Worm (Caenorhabditis elegans): ENCODE data around the gene sma-6.
A peak's percentile ranks its signal among the peaks of the same experiment; 100 is the strongest.

Gene sma-6

ce11 chrII:6320655-6321388 lies 3.5 kb upstream of the sma-6 start, which contains the start of gene efr-3:
TSS of gene efr-3 (minus strand) at chrII:6321159.
- TF ChIP-seq W03F9.2 (tag; optimal IDR thresholded peaks at IDR 0.05) (peak; percentile 38), dao-5 (tag; optimal IDR thresholded peaks at IDR 0.05) (no peak)

- TF ChIP-seq him-1 (tag; optimal IDR thresholded peaks at IDR 0.05) (no peak), W03F9.2 (tag; optimal IDR thresholded peaks at IDR 0.05) (no peak), dao-5 (tag; optimal IDR thresholded peaks at IDR 0.05) (no peak)
Measured at ce11 chrII:6322081-6322480, 2.2 kb upstream of the sma-6 start.

- TF ChIP-seq W03F9.2 (tag; optimal IDR thresholded peaks at IDR 0.05) (no peak), him-1 (tag; optimal IDR thresholded peaks at IDR 0.05) (no peak), dao-5 (tag; optimal IDR thresholded peaks at IDR 0.05) (no peak)
Measured at ce11 chrII:6322979-6323378, 1.3 kb upstream of the sma-6 start, which contains the start of gene C32D5.4. TSS of gene C32D5.4 (minus strand) at chrII:6323079.

ce11 chrII:6327317-6327716 lies 3.0 kb downstream of the sma-6 start:
- TF ChIP-seq W03F9.2 (tag; optimal IDR thresholded peaks at IDR 0.05), result no peak
- TF ChIP-seq dao-5 (tag; optimal IDR thresholded peaks at IDR 0.05), result no peak
- no peak for TF ChIP-seq him-1 (tag; optimal IDR thresholded peaks at IDR 0.05)

ce11 chrII:6328672-6329071 lies 4.4 kb downstream of the sma-6 start:
- no peak for TF ChIP-seq W03F9.2 (tag; optimal IDR thresholded peaks at IDR 0.05)
- no peak for TF ChIP-seq dao-5 (tag; optimal IDR thresholded peaks at IDR 0.05)
- TF ChIP-seq him-1 (tag; optimal IDR thresholded peaks at IDR 0.05), result no peak

ce11 chrII:6331222-6331830 lies 7.0 kb downstream of the sma-6 start, which contains the start of gene set-4:
TSS of gene set-4 (minus strand) at chrII:6331341.
- TF ChIP-seq W03F9.2 (tag; optimal IDR thresholded peaks at IDR 0.05) (peak; percentile 51), dao-5 (tag; optimal IDR thresholded peaks at IDR 0.05) (no peak), him-1 (tag; optimal IDR thresholded peaks at IDR 0.05) (peak; percentile 78)

ce11 chrII:6333887-6334286 lies 9.6 kb downstream of the sma-6 start, which contains the start of gene ttc-39B:
TSS of gene ttc-39B (minus strand) at chrII:6333987.
- TF ChIP-seq dao-5 (tag; optimal IDR thresholded peaks at IDR 0.05) (no peak), W03F9.2 (tag; optimal IDR thresholded peaks at IDR 0.05) (no peak), him-1 (tag; optimal IDR thresholded peaks at IDR 0.05) (no peak)

- TF ChIP-seq dao-5 (tag; optimal IDR thresholded peaks at IDR 0.05) (no peak), W03F9.2 (tag; optimal IDR thresholded peaks at IDR 0.05) (no peak), him-1 (tag; optimal IDR thresholded peaks at IDR 0.05) (no peak)
Measured at ce11 chrII:6334745-6335260, 10.5 kb downstream of the sma-6 start.

- no peak for TF ChIP-seq W03F9.2 (tag; optimal IDR thresholded peaks at IDR 0.05)
- no peak for TF ChIP-seq dao-5 (tag; optimal IDR thresholded peaks at IDR 0.05)
- TF ChIP-seq him-1 (tag; optimal IDR thresholded peaks at IDR 0.05), result no peak
Measured at ce11 chrII:6335358-6335757, 11.1 kb downstream of the sma-6 start, which contains the start of gene C32D5.14. TSS of gene C32D5.14 (plus strand) at chrII:6335488.

- no peak for TF ChIP-seq dao-5 (tag; optimal IDR thresholded peaks at IDR 0.05)
Measured at ce11 chrII:6339511-6339910, 15.2 kb downstream of the sma-6 start.

ce11 chrII:6339948-6340347 lies 15.7 kb downstream of the sma-6 start, which contains the start of gene C32D5.7:
TSS of gene C32D5.7 (minus strand) at chrII:6340048.
- no peak for TF ChIP-seq W03F9.2 (tag; optimal IDR thresholded peaks at IDR 0.05)
- TF ChIP-seq him-1 (tag; optimal IDR thresholded peaks at IDR 0.05), result no peak
- TF ChIP-seq dao-5 (tag; optimal IDR thresholded peaks at IDR 0.05), result no peak

ce11 chrII:6341076-6341475 lies 16.8 kb downstream of the sma-6 start:
- TF ChIP-seq him-1 (tag; optimal IDR thresholded peaks at IDR 0.05), result no peak
- TF ChIP-seq dao-5 (tag; optimal IDR thresholded peaks at IDR 0.05), result no peak
- TF ChIP-seq W03F9.2 (tag; optimal IDR thresholded peaks at IDR 0.05), result no peak

- TF ChIP-seq dao-5 (tag; optimal IDR thresholded peaks at IDR 0.05) (no peak), W03F9.2 (tag; optimal IDR thresholded peaks at IDR 0.05) (no peak), him-1 (tag; optimal IDR thresholded peaks at IDR 0.05) (no peak)
Measured at ce11 chrII:6342455-6342854, 18.2 kb downstream of the sma-6 start.

ce11 chrII:6343893-6344292 lies 19.6 kb downstream of the sma-6 start, which contains the start of gene txt-18:
TSS of gene txt-18 (plus strand) at chrII:6344072.
- TF ChIP-seq W03F9.2 (tag; optimal IDR thresholded peaks at IDR 0.05), result no peak
- no peak for TF ChIP-seq dao-5 (tag; optimal IDR thresholded peaks at IDR 0.05)
- TF ChIP-seq him-1 (tag; optimal IDR thresholded peaks at IDR 0.05), result no peak

Data from whole organism, L4/young adult.